Fruit fly (Drosophila melanogaster): ENCODE results near the gene CG16890.

CG16890 gene

DNA sequence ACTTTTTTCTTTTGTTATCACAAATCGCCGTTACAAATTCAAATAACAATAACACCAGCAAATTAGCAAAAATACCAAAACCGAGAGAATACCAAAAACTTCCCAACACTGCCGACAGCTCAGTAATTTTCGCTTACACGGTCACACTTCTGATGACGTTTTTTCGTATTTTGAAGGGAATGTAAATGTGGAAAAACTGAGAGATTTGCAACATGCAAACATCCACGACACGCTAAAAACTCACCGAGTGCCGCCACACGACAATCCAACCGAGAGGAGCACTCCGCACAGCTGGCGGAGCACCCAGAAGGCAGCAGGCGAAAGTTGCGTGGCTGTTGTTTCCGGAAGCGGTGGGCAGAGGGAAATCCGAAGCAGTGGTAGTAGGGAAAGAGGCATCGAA is 9.3 kb upstream of the CG16890 start, which contains the start of gene Sec71 (continued):
- TF ChIP-seq CG30403 (GFP tag; optimal IDR thresholded peaks at IDR 0.05): peak; percentile 2
- TF ChIP-seq YL-1 (GFP tag; optimal IDR thresholded peaks at IDR 0.05): peak; percentile 86
- TF ChIP-seq trem (tag; optimal IDR thresholded peaks at IDR 0.05): peak; percentile 68
- TF ChIP-seq sqz (GFP tag; optimal IDR thresholded peaks at IDR 0.05): no peak
- TF ChIP-seq mirr (GFP tag; optimal IDR thresholded peaks at IDR 0.05): no peak
- TF ChIP-seq Rfx (GFP tag; IDR thresholded peaks at IDR 0.05): no peak
- peak; percentile 78 for TF ChIP-seq pzg (GFP tag; optimal IDR thresholded peaks at IDR 0.05)
- TF ChIP-seq CG15514 (GFP tag; optimal IDR thresholded peaks at IDR 0.05): no peak
- TF ChIP-seq sug (tag; optimal IDR thresholded peaks at IDR 0.05): no peak
- TF ChIP-seq CG10366 (GFP tag; IDR thresholded peaks at IDR 0.05): no peak
- no peak for TF ChIP-seq rib (GFP tag; IDR thresholded peaks at IDR 0.05)
- no peak for TF ChIP-seq toy (GFP tag; IDR thresholded peaks at IDR 0.05)
- TF ChIP-seq Hmx (GFP tag; optimal IDR thresholded peaks at IDR 0.05): no peak
- no peak for TF ChIP-seq CG13296 (GFP tag; optimal IDR thresholded peaks at IDR 0.05)

- TF ChIP-seq eve (GFP tag; optimal IDR thresholded peaks at IDR 0.05): no peak
- TF ChIP-seq tna (GFP tag; IDR thresholded peaks at IDR 0.05; ENCODE audit: partially characterized antibody): no peak
- no peak for TF ChIP-seq bowl (GFP tag; IDR thresholded peaks at IDR 0.05)
- TF ChIP-seq br (optimal IDR thresholded peaks at IDR 0.05): no peak
- TF ChIP-seq CG4404 (GFP tag; IDR thresholded peaks at IDR 0.05): no peak
- no peak for TF ChIP-seq CG16863 (GFP tag; optimal IDR thresholded peaks at IDR 0.05)
- TF ChIP-seq bbx (GFP tag; IDR thresholded peaks at IDR 0.05; ENCODE audit: partially characterized antibody): no peak
- TF ChIP-seq Taf1 (GFP tag; IDR thresholded peaks at IDR 0.05): no peak
- TF ChIP-seq CG14710 (tag; optimal IDR thresholded peaks at IDR 0.05): peak; percentile 33
- TF ChIP-seq CG13123 (GFP tag; optimal IDR thresholded peaks at IDR 0.05): no peak
- no peak for TF ChIP-seq Abd-B (GFP tag; optimal IDR thresholded peaks at IDR 0.05)
- TF ChIP-seq cwo (GFP tag; optimal IDR thresholded peaks at IDR 0.05): no peak
- TF ChIP-seq pho (GFP tag; optimal IDR thresholded peaks at IDR 0.05): no peak
- no peak for TF ChIP-seq BtbVII (GFP tag; optimal IDR thresholded peaks at IDR 0.05)
- peak; percentile 66 for TF ChIP-seq gfzf (GFP tag; optimal IDR thresholded peaks at IDR 0.05)
- no peak for TF ChIP-seq knrl (GFP tag; IDR thresholded peaks at IDR 0.05; ENCODE audit: partially characterized antibody)
- TF ChIP-seq stwl (tag; optimal IDR thresholded peaks at IDR 0.05): peak; percentile 47
- TF ChIP-seq croc (GFP tag; conservative IDR thresholded peaks at IDR 0.05): no peak
- TF ChIP-seq CG12391 (tag; optimal IDR thresholded peaks at IDR 0.05): no peak
- peak; percentile 49 for TF ChIP-seq CG17359 (tag; optimal IDR thresholded peaks at IDR 0.05)
- no peak for TF ChIP-seq CG4707 (GFP tag; optimal IDR thresholded peaks at IDR 0.05)
- no peak for TF ChIP-seq CG1792 (GFP tag; optimal IDR thresholded peaks at IDR 0.05)
- no peak for TF ChIP-seq Aef1 (GFP tag; IDR thresholded peaks at IDR 0.05)
- TF ChIP-seq Oli (tag; optimal IDR thresholded peaks at IDR 0.05): no peak
- TF ChIP-seq CG15601 (tag; optimal IDR thresholded peaks at IDR 0.05): no peak
- TF ChIP-seq BEAF-32 (GFP tag; optimal IDR thresholded peaks at IDR 0.05): peak; percentile 14
- TF ChIP-seq Myb (GFP tag; optimal IDR thresholded peaks at IDR 0.05): peak; percentile 56
- TF ChIP-seq B-H2 (GFP tag; optimal IDR thresholded peaks at IDR 0.05): no peak
- TF ChIP-seq NFAT (GFP tag; IDR thresholded peaks at IDR 0.05): no peak
- peak; percentile 28 for TF ChIP-seq trem (tag; optimal IDR thresholded peaks at IDR 0.05)
- no peak for TF ChIP-seq CG7556 (GFP tag; optimal IDR thresholded peaks at IDR 0.05)
- no peak for TF ChIP-seq CG13624 (GFP tag; optimal IDR thresholded peaks at IDR 0.05)
- no peak for TF ChIP-seq otp (GFP tag; IDR thresholded peaks at IDR 0.05)
- TF ChIP-seq CG17829 (tag; optimal IDR thresholded peaks at IDR 0.05): peak; percentile 17
- TF ChIP-seq CG10267 (tag; optimal IDR thresholded peaks at IDR 0.05): peak; percentile 75
- no peak for TF ChIP-seq NfI (GFP tag; optimal IDR thresholded peaks at IDR 0.05)
- TF ChIP-seq CG6765 (GFP tag; optimal IDR thresholded peaks at IDR 0.05): no peak
- TF ChIP-seq Doc3 (GFP tag; IDR thresholded peaks at IDR 0.05; ENCODE audit: partially characterized antibody): no peak
These were observed 6.6 kb upstream of the CG16890 start, which contains the start of gene CG16863 for dm6 chr2L:13790715-13791114. Gene CG16863 (plus strand): TSS chr2L:13790959.
